Worm (Caenorhabditis elegans): ENCODE data around the gene R02D5.4.

R02D5.4 gene

DNA sequence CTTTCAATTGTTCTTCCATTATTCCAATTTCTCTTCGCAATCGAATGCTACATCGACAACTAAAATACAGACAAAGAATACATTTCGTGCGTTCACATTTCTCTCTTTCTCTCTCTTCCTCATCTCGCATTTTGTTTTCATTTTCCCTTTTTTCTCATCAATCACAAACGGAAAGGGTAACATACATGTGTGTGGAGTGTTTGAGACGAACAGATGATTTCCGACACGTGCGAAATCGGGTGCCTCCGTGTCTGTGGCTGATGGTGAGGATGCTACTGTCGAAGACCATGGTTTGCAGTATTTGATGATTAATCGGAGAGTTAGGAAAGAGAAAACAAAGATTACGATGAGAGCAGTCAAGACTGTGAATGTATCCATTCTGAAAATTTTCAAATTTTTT lies 26.3 kb upstream of the R02D5.4 start, which contains the start of gene R02D5.9:
Gene R02D5.9, minus strand, starts transcription at position 378 of the 400 bp plus-strand sequence.
- TF ChIP-seq mab-5 (tag; optimal IDR thresholded peaks at IDR 0.05) (no peak), bed-3 (GFP tag; optimal IDR thresholded peaks at IDR 0.05) (no peak), elt-3 (tag; optimal IDR thresholded peaks at IDR 0.05) (no peak), snpc-4 (tag; optimal IDR thresholded peaks at IDR 0.05) (no peak), ceh-83 (GFP tag; optimal IDR thresholded peaks at IDR 0.05) (no peak), ces-1 (GFP tag; optimal IDR thresholded peaks at IDR 0.05) (no peak), lin-13 (tag; optimal IDR thresholded peaks at IDR 0.05) (no peak), mls-2 (tag; optimal IDR thresholded peaks at IDR 0.05) (no peak), unc-120 (tag; optimal IDR thresholded peaks at IDR 0.05; ENCODE audit: poor library complexity, severe bottlenecking) (no peak), blmp-1 (tag; optimal IDR thresholded peaks at IDR 0.05) (no peak), flh-1 (GFP tag; optimal IDR thresholded peaks at IDR 0.05) (no peak), pha-4 (tag; optimal IDR thresholded peaks at IDR 0.05) (no peak), lsy-2 (tag; optimal IDR thresholded peaks at IDR 0.05) (no peak), sptf-1 (tag; optimal IDR thresholded peaks at IDR 0.05) (no peak), unc-62 (GFP tag; optimal IDR thresholded peaks at IDR 0.05) (no peak)

ce11 chrV:14508556-14508955 lies 24.1 kb upstream of the R02D5.4 start:
- no peak for TF ChIP-seq ces-1 (GFP tag; optimal IDR thresholded peaks at IDR 0.05)
- TF ChIP-seq lin-13 (tag; optimal IDR thresholded peaks at IDR 0.05): no peak
- TF ChIP-seq sptf-1 (tag; optimal IDR thresholded peaks at IDR 0.05): no peak
- no peak for TF ChIP-seq cnd-1 (tag; optimal IDR thresholded peaks at IDR 0.05)
- TF ChIP-seq pha-4 (tag; optimal IDR thresholded peaks at IDR 0.05): no peak
- TF ChIP-seq sem-2 (GFP tag; optimal IDR thresholded peaks at IDR 0.05): no peak
- no peak for TF ChIP-seq mls-2 (tag; optimal IDR thresholded peaks at IDR 0.05)
- no peak for TF ChIP-seq nhr-2 (tag; optimal IDR thresholded peaks at IDR 0.05)
- no peak for TF ChIP-seq zip-8 (tag; optimal IDR thresholded peaks at IDR 0.05)
- no peak for TF ChIP-seq elt-1 (tag; optimal IDR thresholded peaks at IDR 0.05; ENCODE audit: borderline replicate concordance, insufficient read depth)
- no peak for TF ChIP-seq ham-2 (GFP tag; optimal IDR thresholded peaks at IDR 0.05)
- TF ChIP-seq snpc-4 (tag; optimal IDR thresholded peaks at IDR 0.05): no peak
- TF ChIP-seq nhr-28 (tag; optimal IDR thresholded peaks at IDR 0.05): no peak
- TF ChIP-seq mep-1 (tag; optimal IDR thresholded peaks at IDR 0.05): no peak

- peak; percentile 34 for TF ChIP-seq cnd-1 (tag; optimal IDR thresholded peaks at IDR 0.05)
- TF ChIP-seq lin-13 (tag; optimal IDR thresholded peaks at IDR 0.05): no peak
- TF ChIP-seq ceh-43 (GFP tag; optimal IDR thresholded peaks at IDR 0.05): no peak
- TF ChIP-seq ces-1 (GFP tag; optimal IDR thresholded peaks at IDR 0.05): peak; percentile 25
- peak; percentile 71 for TF ChIP-seq ham-2 (GFP tag; optimal IDR thresholded peaks at IDR 0.05)
- TF ChIP-seq M03D4.4 (tag; optimal IDR thresholded peaks at IDR 0.05): no peak
- peak; percentile 95 for TF ChIP-seq blmp-1 (tag; optimal IDR thresholded peaks at IDR 0.05)
- TF ChIP-seq mab-5 (tag; optimal IDR thresholded peaks at IDR 0.05): no peak
- TF ChIP-seq zip-8 (tag; optimal IDR thresholded peaks at IDR 0.05): no peak
- TF ChIP-seq unc-120 (tag; optimal IDR thresholded peaks at IDR 0.05; ENCODE audit: poor library complexity, severe bottlenecking): no peak
- TF ChIP-seq unc-62 (GFP tag; optimal IDR thresholded peaks at IDR 0.05): no peak
- TF ChIP-seq nhr-237 (tag; optimal IDR thresholded peaks at IDR 0.05): no peak
- TF ChIP-seq nhr-76 (tag; optimal IDR thresholded peaks at IDR 0.05): no peak
- no peak for TF ChIP-seq snpc-4 (tag; optimal IDR thresholded peaks at IDR 0.05)
- TF ChIP-seq sptf-1 (tag; optimal IDR thresholded peaks at IDR 0.05): no peak
- TF ChIP-seq drap-1 (GFP tag; optimal IDR thresholded peaks at IDR 0.05): peak; percentile 56
- TF ChIP-seq nhr-28 (tag; optimal IDR thresholded peaks at IDR 0.05): no peak
- no peak for TF ChIP-seq pha-4 (tag; optimal IDR thresholded peaks at IDR 0.05)
- no peak for TF ChIP-seq elt-3 (tag; optimal IDR thresholded peaks at IDR 0.05)
- TF ChIP-seq ceh-39 (tag; optimal IDR thresholded peaks at IDR 0.05): no peak
- TF ChIP-seq tbx-8 (GFP tag; optimal IDR thresholded peaks at IDR 0.05): no peak
- TF ChIP-seq ztf-11 (tag; optimal IDR thresholded peaks at IDR 0.05): no peak
- no peak for TF ChIP-seq unc-39 (tag; optimal IDR thresholded peaks at IDR 0.05)
- no peak for TF ChIP-seq mls-2 (tag; optimal IDR thresholded peaks at IDR 0.05)
- TF ChIP-seq elt-1 (tag; optimal IDR thresholded peaks at IDR 0.05; ENCODE audit: borderline replicate concordance, insufficient read depth): peak; percentile 19
- no peak for TF ChIP-seq lin-32 (GFP tag; optimal IDR thresholded peaks at IDR 0.05)
- TF ChIP-seq ceh-83 (GFP tag; optimal IDR thresholded peaks at IDR 0.05): no peak
- peak; percentile 2 for TF ChIP-seq nhr-2 (tag; optimal IDR thresholded peaks at IDR 0.05)
- no peak for TF ChIP-seq lsy-2 (tag; optimal IDR thresholded peaks at IDR 0.05)
Observed at ce11 chrV:14508005-14508521, 23.6 kb upstream of the R02D5.4 start, which contains the start of gene R02D5.1. Gene R02D5.1 (plus strand): TSS chrV:14508249.
